Fruit fly (Drosophila melanogaster) whole organism, embryonic: Measurements from ENCODE around the gene mRpL51.

Experiments
- Abd-B ChIP-seq: fragments of 200-800 bp; sonication (Bioruptor generic); optimal IDR thresholded peaks from 2 replicates; lab custom pipeline; 2018; ENCODE audit warnings: missing biosample characterization, mild to moderate bottlenecking, missing genetic modification characterization, moderate library complexity
- B-H2 ChIP-seq: fragments of 200-800 bp; sonication (Bioruptor generic); optimal IDR thresholded peaks from 2 replicates; lab custom pipeline; 2018; ENCODE audit warnings: missing biosample characterization, mild to moderate bottlenecking, missing genetic modification characterization
- CG11398 ChIP-seq: fragments of 200-800 bp; sonication (Bioruptor generic); optimal IDR thresholded peaks from 2 replicates; lab custom pipeline; 2016; ENCODE audit warnings: missing biosample characterization, missing genetic modification characterization
- CG11504 ChIP-seq: fragments of 200-800 bp; sonication (Bioruptor generic); optimal IDR thresholded peaks from 3 replicates; lab custom pipeline; 2019; ENCODE audit warnings: missing biosample characterization, mild to moderate bottlenecking, missing genetic modification characterization, moderate library complexity
- CG11560 ChIP-seq: fragments of 200-800 bp; sonication (Bioruptor generic); IDR thresholded peaks from 3 replicates; pipeline ENCODE4 v1.3.6; 2022; ENCODE audit warnings: missing biosample characterization, missing genetic modification characterization
- CG12155 ChIP-seq: fragments of 200-800 bp; sonication (Bioruptor generic); optimal IDR thresholded peaks from 3 replicates; lab custom pipeline; 2016; ENCODE audit warnings: missing biosample characterization, missing genetic modification characterization
- CG1233 ChIP-seq: fragments of 200-800 bp; sonication (Bioruptor generic); optimal IDR thresholded peaks from 4 replicates; lab custom pipeline; 2018; ENCODE audit warnings: missing biosample characterization, mild to moderate bottlenecking, missing genetic modification characterization
- CG12942 ChIP-seq: fragments of 200-800 bp; sonication (Bioruptor generic); optimal IDR thresholded peaks from 3 replicates; lab custom pipeline; 2016; ENCODE audit warnings: missing biosample characterization, missing genetic modification characterization
- CG13424 ChIP-seq: fragments of 200-800 bp; sonication (Bioruptor generic); optimal IDR thresholded peaks from 2 replicates; lab custom pipeline; 2019; ENCODE audit warnings: missing biosample characterization, mild to moderate bottlenecking, missing genetic modification characterization, moderate library complexity
- CG13624 ChIP-seq: fragments of 200-800 bp; sonication (Bioruptor generic); optimal IDR thresholded peaks from 2 replicates; lab custom pipeline; 2016; ENCODE audit warnings: missing biosample characterization, missing genetic modification characterization
- CG15011 ChIP-seq: fragments of 200-800 bp; sonication (Bioruptor generic); optimal IDR thresholded peaks from 3 replicates; lab custom pipeline; 2018; ENCODE audit warnings: missing biosample characterization, mild to moderate bottlenecking, missing genetic modification characterization
- CG15479 ChIP-seq: fragments of 200-800 bp; sonication (Bioruptor generic); optimal IDR thresholded peaks from 3 replicates; lab custom pipeline; 2019; ENCODE audit warnings: missing biosample characterization, mild to moderate bottlenecking, missing genetic modification characterization, moderate library complexity
- CG15601 ChIP-seq: fragments of 200-800 bp; sonication (Bioruptor generic); optimal IDR thresholded peaks from 3 replicates; lab custom pipeline; 2019; ENCODE audit warnings: missing biosample characterization, mild to moderate bottlenecking, missing genetic modification characterization, moderate library complexity
- CG17385 ChIP-seq: fragments of 200-800 bp; sonication (Bioruptor generic); optimal IDR thresholded peaks from 3 replicates; lab custom pipeline; 2018; ENCODE audit warnings: missing biosample characterization, mild to moderate bottlenecking, missing genetic modification characterization
- CG32532 ChIP-seq: fragments of 200-800 bp; sonication (Bioruptor generic); IDR thresholded peaks from 2 replicates; pipeline ENCODE4 v1.3.6; 2022; ENCODE audit warnings: missing biosample characterization, missing genetic modification characterization
- CG33213 ChIP-seq: fragments of 200-800 bp; sonication (Bioruptor generic); optimal IDR thresholded peaks from 3 replicates; lab custom pipeline; 2016; ENCODE audit warnings: missing biosample characterization, missing genetic modification characterization
- CG42726 ChIP-seq: fragments of 200-800 bp; sonication (Bioruptor generic); IDR thresholded peaks from 2 replicates; pipeline ENCODE4 v1.3.6; 2022; ENCODE audit warnings: missing biosample characterization, missing genetic modification characterization; ENCODE audit not compliant: partially characterized antibody
- CG4360 ChIP-seq: fragments of 200-800 bp; sonication (Bioruptor generic); IDR thresholded peaks from 2 replicates; pipeline ENCODE4 v1.3.6; 2022; ENCODE audit warnings: missing biosample characterization, missing genetic modification characterization
- CG4424 ChIP-seq: fragments of 200-800 bp; sonication (Bioruptor generic); optimal IDR thresholded peaks from 3 replicates; lab custom pipeline; 2016; ENCODE audit warnings: missing biosample characterization, missing genetic modification characterization
- CG4707 ChIP-seq: fragments of 200-800 bp; sonication (Bioruptor generic); optimal IDR thresholded peaks from 2 replicates; lab custom pipeline; 2018; ENCODE audit warnings: missing biosample characterization, mild to moderate bottlenecking, missing genetic modification characterization, moderate library complexity
- CG5180 ChIP-seq: fragments of 200-800 bp; sonication (Bioruptor generic); optimal IDR thresholded peaks from 3 replicates; lab custom pipeline; 2017; ENCODE audit warnings: missing biosample characterization, missing genetic modification characterization, mild to moderate bottlenecking, moderate library complexity, missing genetic modification reagents
- CG7987 ChIP-seq: fragments of 200-800 bp; sonication (Bioruptor generic); optimal IDR thresholded peaks from 2 replicates; lab custom pipeline; 2018; ENCODE audit warnings: missing biosample characterization, mild to moderate bottlenecking, missing genetic modification characterization, moderate library complexity
- D19B ChIP-seq: fragments of 200-800 bp; sonication (Bioruptor generic); optimal IDR thresholded peaks from 2 replicates; lab custom pipeline; 2017; ENCODE audit warnings: missing biosample characterization, mild to moderate bottlenecking, missing genetic modification characterization
- Deaf1 ChIP-seq: fragments of 200-800 bp; optimal IDR thresholded peaks from 3 replicates; lab custom pipeline; 2019; ENCODE audit warnings: missing biosample characterization, mild to moderate bottlenecking, missing genetic modification characterization, moderate library complexity
- Hsf ChIP-seq: fragments of 200-800 bp; sonication (Bioruptor generic); optimal IDR thresholded peaks from 3 replicates; lab custom pipeline; 2016; ENCODE audit warnings: missing biosample characterization, missing genetic modification characterization
- Kr ChIP-seq: fragments of 200-800 bp; sonication (Bioruptor generic); optimal IDR thresholded peaks from 2 replicates; lab custom pipeline; 2017; ENCODE audit warnings: missing biosample characterization, mild to moderate bottlenecking, missing genetic modification characterization
- Lpt ChIP-seq: fragments of >200 bp; optimal IDR thresholded peaks from 2 replicates; lab custom pipeline; 2018; ENCODE audit warnings: missing biosample characterization, missing genetic modification characterization
- MBD-R2 ChIP-seq: fragments of 200-800 bp; sonication (Bioruptor generic); IDR thresholded peaks from 2 replicates; pipeline ENCODE4 v1.3.6; 2022; ENCODE audit warnings: missing biosample characterization, missing genetic modification characterization
- Mes4 ChIP-seq: fragments of 200-800 bp; sonication (Bioruptor generic); optimal IDR thresholded peaks from 2 replicates; lab custom pipeline; 2016; ENCODE audit warnings: missing biosample characterization, missing genetic modification characterization
- Nf-YB ChIP-seq: fragments of 200-800 bp; sonication (Bioruptor generic); optimal IDR thresholded peaks from 3 replicates; lab custom pipeline; 2019; ENCODE audit warnings: missing biosample characterization, mild to moderate bottlenecking, missing genetic modification characterization, moderate library complexity
- NfI ChIP-seq: fragments of 200-800 bp; sonication (Bioruptor generic); optimal IDR thresholded peaks from 3 replicates; lab custom pipeline; 2018; ENCODE audit warnings: missing biosample characterization, mild to moderate bottlenecking, missing genetic modification characterization, moderate library complexity
- Opbp ChIP-seq: fragments of 200-800 bp; sonication (Bioruptor generic); IDR thresholded peaks from 3 replicates; pipeline ENCODE4 v1.3.6; 2022; ENCODE audit warnings: missing biosample characterization, missing genetic modification characterization; ENCODE audit not compliant: partially characterized antibody
- Optix ChIP-seq: fragments of 200-800 bp; sonication (Bioruptor generic); IDR thresholded peaks from 3 replicates; pipeline ENCODE4 v1.3.6; 2022; ENCODE audit warnings: missing biosample characterization, missing genetic modification characterization
- Xbp1 ChIP-seq: fragments of 200-800 bp; sonication (Bioruptor generic); optimal IDR thresholded peaks from 3 replicates; lab custom pipeline; 2016; ENCODE audit warnings: missing biosample characterization, mild to moderate bottlenecking, missing genetic modification characterization
- al ChIP-seq: fragments of 200-800 bp; sonication (Bioruptor generic); IDR thresholded peaks from 2 replicates; pipeline ENCODE4 v1.3.6; 2022; ENCODE audit warnings: missing biosample characterization, missing genetic modification characterization
- ase ChIP-seq: fragments of 200-800 bp; sonication (Bioruptor generic); IDR thresholded peaks from 3 replicates; pipeline ENCODE4 v1.3.6; 2022; ENCODE audit warnings: missing biosample characterization, missing genetic modification characterization
- crc ChIP-seq: fragments of 200-800 bp; sonication (Bioruptor generic); optimal IDR thresholded peaks from 2 replicates; lab custom pipeline; 2016; ENCODE audit warnings: missing biosample characterization, missing genetic modification characterization
- dpn ChIP-seq, 2 experiments: fragments of 200-800 bp; sonication (Bioruptor generic); optimal IDR thresholded peaks; 3 replicates each; lab custom pipeline; 2016; ENCODE audit warnings: missing biosample characterization in 2 of 2, missing genetic modification characterization in 2 of 2
- fd64A ChIP-seq: fragments of 200-800 bp; sonication (Bioruptor generic); optimal IDR thresholded peaks from 3 replicates; lab custom pipeline; 2018; ENCODE audit warnings: missing biosample characterization, mild to moderate bottlenecking, missing genetic modification characterization
- ftz-f1 ChIP-seq: fragments of 200-800 bp; sonication (Bioruptor generic); optimal IDR thresholded peaks from 2 replicates; lab custom pipeline; 2016; ENCODE audit warnings: missing biosample characterization, missing genetic modification characterization
- grau ChIP-seq: fragments of 200-800 bp; optimal IDR thresholded peaks from 3 replicates; lab custom pipeline; 2019; ENCODE audit warnings: missing biosample characterization, mild to moderate bottlenecking, missing genetic modification characterization, moderate library complexity
- hkb ChIP-seq, 2 experiments: fragments of 200-800 bp in 1 of 2; fragments of >200 bp in 1 of 2; sonication (Bioruptor generic) in 1 of 2; IDR thresholded peaks in 1 of 2; optimal IDR thresholded peaks in 1 of 2; 2 replicates each; pipeline versions ENCODE4 v1.3.6 to Lab custom; 2017 to 2022; ENCODE audit warnings: missing biosample characterization in 1 of 2, missing genetic modification characterization in 1 of 2
- maf-S ChIP-seq: fragments of 200-800 bp; sonication (Bioruptor generic); optimal IDR thresholded peaks from 2 replicates; lab custom pipeline; 2016; ENCODE audit warnings: missing biosample characterization, missing genetic modification characterization
- oc ChIP-seq: fragments of 200-800 bp; sonication (Bioruptor generic); optimal IDR thresholded peaks from 2 replicates; lab custom pipeline; 2018; ENCODE audit warnings: missing biosample characterization, mild to moderate bottlenecking, missing genetic modification characterization, moderate library complexity
- pros ChIP-seq: fragments of 200-800 bp; sonication (Bioruptor generic); optimal IDR thresholded peaks from 3 replicates; lab custom pipeline; 2019; ENCODE audit warnings: missing biosample characterization, mild to moderate bottlenecking, missing genetic modification characterization, moderate library complexity
- repo ChIP-seq: fragments of 200-800 bp; sonication (Bioruptor generic); optimal IDR thresholded peaks from 2 replicates; lab custom pipeline; 2016; ENCODE audit warnings: missing biosample characterization, missing genetic modification characterization
- ssp ChIP-seq: fragments of 200-800 bp; sonication (Bioruptor generic); IDR thresholded peaks from 2 replicates; pipeline ENCODE4 v1.3.6; 2022; ENCODE audit warnings: missing biosample characterization, missing genetic modification characterization
- stwl ChIP-seq: fragments of 200-800 bp; sonication (Bioruptor generic); optimal IDR thresholded peaks from 3 replicates; lab custom pipeline; 2018; ENCODE audit warnings: missing biosample characterization, mild to moderate bottlenecking, missing genetic modification characterization, moderate library complexity
- tgo ChIP-seq: fragments of 200-800 bp; sonication (Bioruptor generic); IDR thresholded peaks from 3 replicates; pipeline ENCODE4 v1.3.6; 2022; ENCODE audit warnings: missing biosample characterization, missing genetic modification characterization
- tin ChIP-seq: fragments of 200-800 bp; sonication (Bioruptor generic); optimal IDR thresholded peaks from 3 replicates; lab custom pipeline; 2016; ENCODE audit warnings: missing biosample characterization, missing genetic modification characterization

Gene mRpL51

DNA sequence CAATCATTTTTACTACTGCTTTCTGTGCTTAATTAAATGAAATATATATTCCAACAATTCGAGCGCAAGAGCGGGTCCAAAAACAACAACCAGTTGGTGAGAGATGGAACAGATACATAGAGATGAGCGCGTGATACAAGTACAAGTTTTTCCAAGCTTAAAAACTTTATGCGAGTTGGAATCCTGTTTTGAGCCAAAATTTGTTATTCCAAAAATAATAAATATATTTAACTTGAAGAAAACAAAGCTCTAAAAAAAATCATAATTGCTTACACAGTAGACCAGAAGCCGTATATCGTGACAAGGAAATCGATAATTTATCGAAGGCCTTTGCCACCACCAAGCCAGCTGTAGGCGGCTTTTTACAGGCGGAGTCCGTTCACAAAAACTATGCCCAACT, 2.4 kb downstream of the mRpL51 start, which contains the start of the genes CG13097 and PIG-U (continued):
- peak; percentile 71 for TF ChIP-seq maf-S (GFP tag; lab: Kevin White, UChicago)
- TF ChIP-seq tgo (GFP tag; lab: Robert Waterston, UW) = peak; percentile 83
- no peak for TF ChIP-seq CG11504 (tag; lab: Kevin White, UChicago)
- no peak for TF ChIP-seq pros (GFP tag; lab: Kevin White, UChicago)
- peak; percentile 81 for TF ChIP-seq CG13624 (GFP tag; lab: Kevin White, UChicago)
- TF ChIP-seq CG4707 = no peak
- no peak for TF ChIP-seq Lpt (GFP tag; lab: Kevin White, UChicago)
- peak; percentile 53; the same call in 1 of the 2 replicates for TF ChIP-seq CG4360 (GFP tag; lab: Robert Waterston, UW)
- TF ChIP-seq oc = no peak
- TF ChIP-seq tin (GFP tag; lab: Kevin White, UChicago) = peak; percentile 88
- TF ChIP-seq CG33213 (GFP tag; lab: Kevin White, UChicago) = peak; percentile 78
- peak; percentile 80 for TF ChIP-seq al (GFP tag; lab: Robert Waterston, UW)
- TF ChIP-seq CG11560 (tag; lab: Robert Waterston, UW) = 0 out of 3 replicates have a peak, but pooled peaks have one; percentile 50
- TF ChIP-seq CG1233 = peak; percentile 56
- TF ChIP-seq CG42726 (GFP tag; lab: Robert Waterston, UW) = peak; percentile 71; the same call in 1 of the 2 replicates
- TF ChIP-seq CG11398 (GFP tag; lab: Kevin White, UChicago) = no peak
- TF ChIP-seq CG17385 (GFP tag; lab: Kevin White, UChicago) = peak; percentile 74
- TF ChIP-seq CG12942 (GFP tag; lab: Kevin White, UChicago) = peak; percentile 85
- TF ChIP-seq Kr (GFP tag; lab: Kevin White, UChicago) = no peak
- peak; percentile 83 for TF ChIP-seq CG32532 (GFP tag; lab: Robert Waterston, UW)
- peak; percentile 31 for TF ChIP-seq fd64A
- TF ChIP-seq D19B (GFP tag; lab: Kevin White, UChicago) = peak; percentile 46
- peak; percentile 79 for TF ChIP-seq Opbp (GFP tag; lab: Robert Waterston, UW)
- peak; percentile 25 for TF ChIP-seq repo (GFP tag; lab: Kevin White, UChicago)
- TF ChIP-seq MBD-R2 (GFP tag; lab: Robert Waterston, UW) = peak; percentile 91; the same call in 1 of the 2 replicates
- TF ChIP-seq ftz-f1 = no peak
- TF ChIP-seq CG15011 (GFP tag; lab: Kevin White, UChicago) = no peak
- TF ChIP-seq ssp (GFP tag; lab: Robert Waterston, UW) = peak; percentile 74
- TF ChIP-seq CG5180 = no peak
- TF ChIP-seq hkb (optimal IDR thresholded peaks at IDR 0.05; lab: Kevin White, UChicago) = no peak
- peak; percentile 75 for TF ChIP-seq hkb (GFP tag; IDR thresholded peaks at IDR 0.05; lab: Robert Waterston, UW)

DNA sequence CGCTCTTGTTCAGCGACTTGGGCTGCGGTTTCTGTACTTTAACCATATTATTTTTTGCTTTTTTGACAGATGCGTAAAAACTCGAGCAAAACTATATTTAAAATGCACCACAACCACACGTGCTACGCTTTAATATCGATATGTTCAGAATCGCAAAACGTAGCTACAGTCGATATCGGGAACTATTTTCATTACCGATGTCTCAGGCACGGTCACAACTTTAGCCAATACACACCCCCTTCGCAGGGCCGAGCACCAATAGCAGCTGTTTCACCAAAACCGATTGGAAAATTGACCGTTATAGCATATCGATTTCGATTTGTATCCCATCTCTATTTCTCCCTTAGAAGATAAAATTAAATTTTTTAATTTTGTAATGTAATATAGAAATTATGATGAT, 5.5 kb downstream of the mRpL51 start, which contains the start of gene CG13096:
TSS of gene CG13096 (minus strand) at position 144 of the 400 bp plus-strand sequence.
- peak; percentile 98 for TF ChIP-seq Opbp (GFP tag; lab: Robert Waterston, UW)
- peak; percentile 49 for TF ChIP-seq B-H2
- TF ChIP-seq Hsf (GFP tag; lab: Kevin White, UChicago) = peak; percentile 11
- TF ChIP-seq tin (GFP tag; lab: Kevin White, UChicago) = peak; percentile 16
- no peak for TF ChIP-seq crc (GFP tag; lab: Kevin White, UChicago)
- peak; percentile 55 for TF ChIP-seq Abd-B
- TF ChIP-seq CG12155 (GFP tag; lab: Kevin White, UChicago) = peak; percentile 21
- TF ChIP-seq CG7987 (GFP tag; lab: Kevin White, UChicago) = peak; percentile 80
- TF ChIP-seq Optix (GFP tag; lab: Robert Waterston, UW) = no peak
- TF ChIP-seq NfI (GFP tag; lab: Kevin White, UChicago) = no peak
- no peak for TF ChIP-seq CG15479 (GFP tag; lab: Kevin White, UChicago)
- peak; percentile 60 for TF ChIP-seq Nf-YB (GFP tag; lab: Kevin White, UChicago)
- TF ChIP-seq stwl = peak; percentile 84
- TF ChIP-seq Deaf1 (tag; lab: Kevin White, UChicago) = peak; percentile 22
- peak; percentile 37 to 43 for TF ChIP-seq dpn (GFP tag; optimal IDR thresholded peaks at IDR 0.05; lab: Kevin White, UChicago)
- TF ChIP-seq CG13424 (tag; lab: Kevin White, UChicago) = peak; percentile 24
- peak; percentile 45 for TF ChIP-seq CG4424 (GFP tag; lab: Kevin White, UChicago)
- no peak for TF ChIP-seq grau (tag; lab: Kevin White, UChicago)
- TF ChIP-seq ase (GFP tag; lab: Robert Waterston, UW) = peak; percentile 25; the same call in 1 of the 3 replicates
- TF ChIP-seq Mes4 (GFP tag; lab: Kevin White, UChicago) = peak; percentile 30
- TF ChIP-seq Xbp1 = peak; percentile 49
- TF ChIP-seq CG15601 = peak; percentile 59
